Worm (Caenorhabditis elegans): Measurements from ENCODE around the gene Y54G2A.57.

- TF ChIP-seq ama-1 (optimal IDR thresholded peaks at IDR 0.05) (no peak), flt-1 (GFP tag; IDR thresholded peaks at IDR 0.05) (no peak), tbx-11 (GFP tag; IDR thresholded peaks at IDR 0.05) (no peak), tbx-37 (GFP tag; conservative IDR thresholded peaks at IDR 0.05) (no peak), hnd-1 (tag; optimal IDR thresholded peaks at IDR 0.05) (no peak), B0310.2 (tag; optimal IDR thresholded peaks at IDR 0.05) (no peak), tra-4 (tag; optimal IDR thresholded peaks at IDR 0.05) (no peak), F13C5.2 (tag; optimal IDR thresholded peaks at IDR 0.05) (no peak), scrt-1 (GFP tag; IDR thresholded peaks at IDR 0.05) (no peak), hmbx-1 (tag; optimal IDR thresholded peaks at IDR 0.05) (no peak), ceh-36 (tag; optimal IDR thresholded peaks at IDR 0.05) (no peak), ets-7 (tag; optimal IDR thresholded peaks at IDR 0.05) (no peak), sea-1 (GFP tag; conservative IDR thresholded peaks at IDR 0.05) (no peak), ceh-13 (GFP tag; optimal IDR thresholded peaks at IDR 0.05) (no peak)
Measured at ce11 chrIV:3019438-3019837, 49.7 kb downstream of the Y54G2A.57 start, which contains the start of gene lin-22.

All from whole organism, early embryonic.